Fruit fly (Drosophila melanogaster) whole organism, prepupa: ENCODE results near the gene Bub1.

Source experiments
- Blimp-1 ChIP-seq: fragments of 200-800 bp; sonication (Bioruptor generic); optimal IDR thresholded peaks from 3 replicates; lab custom pipeline; 2017; ENCODE audit warnings: missing biosample characterization, missing genetic modification characterization, mild to moderate bottlenecking, moderate library complexity, missing genetic modification reagents
- CG11762 ChIP-seq: fragments of 200-800 bp; sonication (Bioruptor generic); optimal IDR thresholded peaks from 3 replicates; lab custom pipeline; 2016; ENCODE audit warnings: missing biosample characterization, missing genetic modification characterization; ENCODE audit not compliant: insufficient read depth
- CG31627 ChIP-seq: fragments of 200-800 bp; sonication (Bioruptor generic); optimal IDR thresholded peaks from 3 replicates; lab custom pipeline; 2016; ENCODE audit warnings: missing biosample characterization, missing genetic modification characterization
- Eip75B ChIP-seq: fragments of 200-800 bp; sonication (Bioruptor generic); optimal IDR thresholded peaks from 3 replicates; lab custom pipeline; 2016; ENCODE audit warnings: missing biosample characterization, missing genetic modification characterization
- Ets96B ChIP-seq: fragments of 200-800 bp; optimal IDR thresholded peaks from 2 replicates; lab custom pipeline; 2019; ENCODE audit warnings: missing biosample characterization, mild to moderate bottlenecking, missing genetic modification characterization, moderate library complexity
- OdsH ChIP-seq: fragments of 200-800 bp; sonication (Bioruptor generic); optimal IDR thresholded peaks from 3 replicates; lab custom pipeline; 2016; ENCODE audit warnings: missing biosample characterization, missing genetic modification characterization
- pdm3 ChIP-seq: fragments of 200-800 bp; sonication (Bioruptor generic); optimal IDR thresholded peaks from 3 replicates; lab custom pipeline; 2016; ENCODE audit warnings: missing biosample characterization, missing genetic modification characterization

DNA sequence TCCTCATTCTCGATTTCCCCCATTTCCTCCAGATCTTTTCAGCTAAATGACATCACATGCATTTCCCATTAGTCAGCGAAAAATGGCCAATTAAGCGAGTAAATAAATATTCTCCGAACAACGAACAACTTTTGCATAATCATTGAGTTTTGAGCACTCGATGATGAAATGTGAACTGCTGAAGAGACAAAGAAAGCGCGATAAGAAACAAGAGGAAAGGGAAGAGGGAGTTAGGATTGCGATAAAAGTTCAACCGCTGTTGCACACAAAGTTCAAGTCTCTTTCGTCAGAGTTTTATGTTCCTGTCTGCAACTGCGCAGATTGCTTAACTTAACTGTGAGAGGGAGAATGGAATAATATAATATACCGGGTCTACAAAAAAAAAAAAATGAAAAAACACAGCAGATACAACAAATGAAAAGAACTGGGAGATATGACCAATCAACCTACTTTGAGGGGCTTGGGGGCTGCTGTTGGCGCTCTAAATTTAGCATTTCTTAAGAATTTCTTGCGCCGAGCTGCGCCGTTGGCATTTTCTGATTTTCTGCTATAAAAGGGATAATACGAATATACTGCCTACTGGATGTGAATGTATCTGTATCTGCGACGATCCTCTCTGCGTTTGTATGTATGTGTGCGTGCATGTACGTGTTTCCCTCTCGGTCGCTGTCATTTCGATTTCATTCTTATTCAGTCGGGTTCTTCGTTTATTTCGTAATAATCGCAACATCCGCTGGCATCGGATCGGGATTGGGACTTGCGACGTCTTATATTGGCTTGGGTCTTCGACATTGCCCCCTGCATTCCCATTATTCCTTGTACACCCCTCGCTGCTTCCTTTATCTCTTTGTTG is 16.0 kb downstream of the Bub1 start:
- TF ChIP-seq CG31627 (GFP tag; lab: Kevin White, UChicago) (no peak), Blimp-1 (GFP tag; lab: Kevin White, UChicago) (peak; percentile 96), Ets96B (tag; lab: Kevin White, UChicago) (no peak), Eip75B (GFP tag; lab: Kevin White, UChicago) (peak; percentile 76), OdsH (GFP tag; lab: Kevin White, UChicago) (no peak), CG11762 (GFP tag; lab: Kevin White, UChicago) (no peak), pdm3 (GFP tag; lab: Kevin White, UChicago) (no peak)
